Worm (Caenorhabditis elegans): ENCODE results near the gene ZK632.2.

Gene ZK632.2

DNA sequence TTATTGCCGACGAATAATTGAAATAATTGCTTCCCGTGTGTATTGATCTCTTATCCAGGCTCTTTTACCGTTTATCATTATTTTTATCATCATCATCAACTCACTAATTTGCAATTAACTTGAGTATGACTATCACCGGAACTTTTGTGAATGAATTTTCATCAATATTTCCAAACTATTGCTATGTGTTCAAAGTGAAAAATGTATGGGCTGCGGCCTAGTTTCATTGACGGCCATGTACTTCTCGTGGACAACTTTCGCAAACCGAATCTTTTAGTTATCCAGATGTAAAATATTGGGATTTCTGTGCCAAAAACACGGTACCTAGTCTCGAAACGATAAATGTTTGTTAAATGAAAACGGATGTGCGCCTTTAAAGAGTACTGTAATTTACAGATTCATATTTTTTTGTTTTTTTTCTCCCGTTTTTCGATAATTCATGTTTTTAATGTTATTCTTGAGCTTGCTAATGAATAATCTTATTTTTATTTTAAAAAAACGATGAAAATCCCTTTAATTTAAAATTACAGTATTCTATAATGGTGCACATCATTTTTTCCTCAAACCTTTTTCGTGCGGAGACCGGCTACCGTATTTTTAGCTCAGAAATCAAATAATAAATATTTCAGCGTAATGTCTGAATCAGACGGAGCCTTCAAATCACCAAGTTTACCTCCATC is at the start of gene ZK632.2:
ZK632.2 (plus strand) TSS at position 630 of the 680 bp plus-strand sequence.
- peak in 1 of 2 experiments; percentile 17 for TF ChIP-seq lsy-2 (tag; optimal IDR thresholded peaks at IDR 0.05)
- no peak for TF ChIP-seq aly-2 (tag; optimal IDR thresholded peaks at IDR 0.05)
- peak; percentile 13 for TF ChIP-seq nhr-129 (tag; optimal IDR thresholded peaks at IDR 0.05)

DNA sequence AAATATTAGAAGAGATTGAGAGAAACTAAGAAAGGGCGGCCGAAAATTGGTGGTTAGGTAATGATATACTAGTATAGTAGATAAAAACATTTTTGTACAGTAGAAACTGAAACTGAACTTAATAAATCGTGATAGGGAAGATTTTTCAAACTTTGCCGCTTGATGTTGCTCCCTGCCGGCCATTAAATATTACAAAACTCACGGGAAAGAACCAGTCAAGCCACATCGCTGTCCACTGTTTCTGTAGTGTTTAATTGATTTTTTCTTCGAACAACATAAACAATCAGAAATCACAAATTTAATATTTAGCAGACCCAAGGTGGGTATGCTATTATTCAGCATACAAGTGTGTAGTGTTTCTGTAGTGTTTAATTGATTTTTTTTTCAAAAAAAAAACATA is 47.8 kb upstream of the ZK632.2 start, which contains the start of gene T05G5.5:
T05G5.5 (minus strand) TSS at position 359 of the 400 bp plus-strand sequence.
- TF ChIP-seq peb-1 (tag; optimal IDR thresholded peaks at IDR 0.05) = no peak
- no peak for TF ChIP-seq nhr-77 (tag; optimal IDR thresholded peaks at IDR 0.05)
- no peak for TF ChIP-seq R02D3.7 (tag; optimal IDR thresholded peaks at IDR 0.05)
- no peak for TF ChIP-seq lin-11 (tag; optimal IDR thresholded peaks at IDR 0.05)
- TF ChIP-seq alr-1 (tag; optimal IDR thresholded peaks at IDR 0.05) = no peak
- no peak for TF ChIP-seq crh-2 (tag; optimal IDR thresholded peaks at IDR 0.05)
- TF ChIP-seq unc-55 (GFP tag; optimal IDR thresholded peaks at IDR 0.05) = no peak
- no peak for TF ChIP-seq sma-9 (GFP tag; optimal IDR thresholded peaks at IDR 0.05)
- no peak for TF ChIP-seq sma-9 (tag; optimal IDR thresholded peaks at IDR 0.05)
- TF ChIP-seq sma-3 (GFP tag; optimal IDR thresholded peaks at IDR 0.05) = no peak
- TF ChIP-seq ama-1 (optimal IDR thresholded peaks at IDR 0.05) = no peak
- TF ChIP-seq nhr-11 (tag; optimal IDR thresholded peaks at IDR 0.05) = no peak
- TF ChIP-seq zag-1 (tag; optimal IDR thresholded peaks at IDR 0.05) = no peak
- TF ChIP-seq nhr-6 (tag; optimal IDR thresholded peaks at IDR 0.05) = no peak
- TF ChIP-seq ZK546.5 (tag; optimal IDR thresholded peaks at IDR 0.05) = no peak
- TF ChIP-seq F13H6.1 (tag; optimal IDR thresholded peaks at IDR 0.05) = no peak
- no peak for TF ChIP-seq C34F6.9 (tag; optimal IDR thresholded peaks at IDR 0.05)

DNA sequence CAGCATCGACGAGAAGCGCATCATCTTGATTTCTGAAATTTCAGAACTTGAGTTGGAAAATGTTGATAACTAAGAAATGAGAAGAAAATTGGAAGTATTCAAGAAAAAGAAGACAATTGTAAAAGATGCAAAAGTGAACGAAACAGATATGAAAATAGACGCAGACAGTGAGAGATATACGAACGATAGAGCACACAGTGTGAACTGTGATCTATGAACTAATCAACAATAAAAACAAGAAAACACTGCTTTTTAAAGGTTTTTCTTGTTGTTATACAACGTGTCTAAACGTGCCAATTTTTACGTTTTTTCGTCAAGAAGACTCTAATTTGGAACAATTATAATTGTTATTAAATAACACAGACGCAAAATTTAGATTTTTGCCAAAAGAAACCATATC is 46.1 kb upstream of the ZK632.2 start, which contains the start of gene ech-6:
ech-6 (minus strand) TSS at position 32 of the 400 bp plus-strand sequence.
- no peak for TF ChIP-seq ZK546.5 (tag; optimal IDR thresholded peaks at IDR 0.05)
- TF ChIP-seq snpc-4 (tag; optimal IDR thresholded peaks at IDR 0.05) = no peak
- peak; percentile 73 for TF ChIP-seq crh-2 (tag; optimal IDR thresholded peaks at IDR 0.05)
- TF ChIP-seq sma-9 (GFP tag; optimal IDR thresholded peaks at IDR 0.05) = peak; percentile 84
- no peak for TF ChIP-seq sma-9 (tag; optimal IDR thresholded peaks at IDR 0.05)
- peak; percentile 45 for TF ChIP-seq nhr-129 (tag; optimal IDR thresholded peaks at IDR 0.05)
- TF ChIP-seq ama-1 (optimal IDR thresholded peaks at IDR 0.05) = peak; percentile 18
- TF ChIP-seq sma-3 (GFP tag; optimal IDR thresholded peaks at IDR 0.05) = peak; percentile 44
- no peak for TF ChIP-seq F13H6.1 (tag; optimal IDR thresholded peaks at IDR 0.05)
- TF ChIP-seq nhr-237 (tag; optimal IDR thresholded peaks at IDR 0.05) = no peak
- TF ChIP-seq unc-55 (GFP tag; optimal IDR thresholded peaks at IDR 0.05) = peak; percentile 10
- no peak for TF ChIP-seq fos-1 (tag; optimal IDR thresholded peaks at IDR 0.05)
- no peak for TF ChIP-seq ztf-4 (tag; optimal IDR thresholded peaks at IDR 0.05)
- TF ChIP-seq zag-1 (tag; optimal IDR thresholded peaks at IDR 0.05) = no peak
- peak; percentile 52 for TF ChIP-seq C34F6.9 (tag; optimal IDR thresholded peaks at IDR 0.05)
- peak in 1 of 2 experiments; percentile 60 for TF ChIP-seq lsy-2 (tag; optimal IDR thresholded peaks at IDR 0.05)
- no peak for TF ChIP-seq R02D3.7 (tag; optimal IDR thresholded peaks at IDR 0.05)
- no peak for TF ChIP-seq unc-62 (GFP tag; optimal IDR thresholded peaks at IDR 0.05)
- no peak for TF ChIP-seq elt-1 (tag; optimal IDR thresholded peaks at IDR 0.05)
- TF ChIP-seq nhr-11 (tag; optimal IDR thresholded peaks at IDR 0.05) = no peak
- no peak for TF ChIP-seq lin-13 (GFP tag; optimal IDR thresholded peaks at IDR 0.05)

DNA sequence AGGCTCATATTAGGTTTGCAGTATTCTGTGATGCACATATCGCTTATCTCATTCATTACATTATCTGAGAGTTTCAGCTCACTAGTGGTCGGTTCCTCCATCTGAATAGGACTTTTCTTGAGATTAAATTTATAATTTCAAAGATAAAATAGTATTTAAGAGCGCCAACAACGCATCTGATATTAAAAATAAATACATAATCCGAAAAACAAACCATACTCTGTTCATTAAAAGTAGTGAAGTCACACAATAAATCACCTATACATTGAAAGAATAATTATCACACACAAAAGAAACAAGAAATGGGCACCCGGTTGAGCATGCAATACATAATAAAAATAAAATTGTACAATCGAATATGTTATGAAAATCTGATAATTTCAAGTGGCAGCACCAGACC is 41.5 kb upstream of the ZK632.2 start, which contains the start of gene vps-53:
vps-53 (minus strand) TSS at position 101 of the 400 bp plus-strand sequence.
- no peak for TF ChIP-seq alr-1 (tag; optimal IDR thresholded peaks at IDR 0.05)
- no peak for TF ChIP-seq F13H6.1 (tag; optimal IDR thresholded peaks at IDR 0.05)
- no peak for TF ChIP-seq dmd-4 (tag; optimal IDR thresholded peaks at IDR 0.05)

DNA sequence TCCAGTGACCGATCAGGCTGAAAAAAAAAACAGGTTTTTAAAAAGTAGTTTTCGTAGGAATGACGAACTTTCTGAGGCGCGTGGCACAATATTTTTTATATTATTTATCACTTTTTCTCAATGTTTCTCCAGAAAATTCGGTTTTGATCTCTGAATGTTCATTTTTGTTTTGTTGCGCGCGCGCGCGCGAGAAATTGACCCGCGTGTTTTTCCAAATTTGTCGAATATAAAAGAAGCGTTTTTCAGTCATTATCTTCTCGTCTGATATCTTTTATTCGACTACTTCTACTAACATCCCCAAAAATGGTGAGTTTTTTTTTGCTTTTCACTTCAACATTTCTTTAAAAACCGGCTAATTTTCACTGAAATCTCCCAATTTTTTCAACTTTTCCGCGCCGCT is 40.1 kb upstream of the ZK632.2 start, which contains the start of gene rmd-1:
rmd-1 (plus strand) TSS at position 247 of the 400 bp plus-strand sequence.
- TF ChIP-seq lin-13 (GFP tag; optimal IDR thresholded peaks at IDR 0.05) = no peak
- no peak for TF ChIP-seq ztf-11 (tag; optimal IDR thresholded peaks at IDR 0.05)
- TF ChIP-seq egl-27 (tag; optimal IDR thresholded peaks at IDR 0.05) = no peak
- no peak for TF ChIP-seq skn-1 (tag; optimal IDR thresholded peaks at IDR 0.05)
- no peak for TF ChIP-seq lin-11 (tag; optimal IDR thresholded peaks at IDR 0.05)
- TF ChIP-seq C34F6.9 (tag; optimal IDR thresholded peaks at IDR 0.05) = no peak
- TF ChIP-seq ZK546.5 (tag; optimal IDR thresholded peaks at IDR 0.05) = no peak
- TF ChIP-seq nhr-12 (tag; optimal IDR thresholded peaks at IDR 0.05) = no peak
- TF ChIP-seq sma-3 (GFP tag; optimal IDR thresholded peaks at IDR 0.05) = no peak
- TF ChIP-seq sma-9 (GFP tag; optimal IDR thresholded peaks at IDR 0.05) = no peak
- TF ChIP-seq sma-9 (tag; optimal IDR thresholded peaks at IDR 0.05) = no peak
- TF ChIP-seq nhr-237 (tag; optimal IDR thresholded peaks at IDR 0.05) = no peak
- no peak for TF ChIP-seq crh-2 (tag; optimal IDR thresholded peaks at IDR 0.05)
